Worm (Caenorhabditis elegans) whole organism, L4 larva: ENCODE data around the gene C14B1.8.

Experiments used
- F10B5.3 ChIP-seq: sonication (generic microtip); optimal IDR thresholded peaks from 2 replicates; lab custom pipeline; 2016; ENCODE audit warnings: mild to moderate bottlenecking, missing genetic modification characterization, missing compliant biosample characterization
- ama-1 ChIP-seq: fragments of 150-350 bp; optimal IDR thresholded peaks from 2 replicates; lab custom pipeline; 2014; ENCODE audit warnings: inconsistent platforms, mixed read lengths
- dmd-8 ChIP-seq: fragments of 200-800 bp; sonication (Bioruptor generic); IDR thresholded peaks from 2 replicates; pipeline ENCODE4 v1.3.6; 2022; ENCODE audit warnings: missing genetic modification characterization, missing compliant biosample characterization
- sdz-12 ChIP-seq: fragments of 200-800 bp; sonication (Bioruptor generic); optimal IDR thresholded peaks from 2 replicates; lab custom pipeline; 2018; ENCODE audit warnings: mild to moderate bottlenecking, missing genetic modification characterization, missing compliant biosample characterization
- snpc-1.2 ChIP-seq: fragments of 200-800 bp; sonication (Bioruptor generic); IDR thresholded peaks from 2 replicates; pipeline ENCODE4 v1.3.6; 2022; ENCODE audit warnings: missing genetic modification reagents, missing genetic modification characterization, missing compliant biosample characterization
- snpc-4 ChIP-seq: fragments of 150-350 bp; optimal IDR thresholded peaks from 2 replicates; lab custom pipeline; 2014; ENCODE audit warnings: missing biosample characterization, missing genetic modification characterization
- unc-130 ChIP-seq: sonication (generic microtip); optimal IDR thresholded peaks from 2 replicates; lab custom pipeline; 2016; ENCODE audit warnings: missing genetic modification reagents, missing genetic modification characterization, missing compliant biosample characterization
- zfp-3 ChIP-seq: fragments of 200-800 bp; sonication (Bioruptor generic); conservative IDR thresholded peaks from 2 replicates; pipeline ENCODE4 v1.3.6; 2022; ENCODE audit warnings: missing genetic modification reagents, missing genetic modification characterization, missing compliant biosample characterization

DNA sequence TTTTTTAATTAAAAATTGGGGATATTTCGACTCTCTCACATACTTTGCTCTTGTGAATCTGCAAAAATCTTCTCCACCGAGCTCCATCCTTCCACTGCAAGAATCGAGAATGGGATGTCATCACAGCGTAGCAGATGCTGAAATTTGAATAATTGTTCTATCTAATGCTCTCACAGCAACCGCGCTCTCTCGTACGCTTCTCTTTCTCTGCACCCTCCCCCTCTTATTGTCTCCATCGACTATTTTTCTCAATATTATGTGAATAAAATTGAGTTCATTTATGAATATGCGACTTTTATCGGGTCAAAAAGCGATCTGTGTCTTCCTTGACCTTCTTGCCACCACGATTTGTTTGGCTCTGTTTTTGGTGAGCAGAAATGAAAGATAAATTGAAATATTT lies 14.5 kb upstream of the C14B1.8 start, which contains the start of gene F34D10.3:
- TF ChIP-seq F10B5.3 (tag; lab: Kevin White, UChicago) (no peak), snpc-1.2 (GFP tag; lab: Robert Waterston, UW) (no peak), ama-1 (no peak), zfp-3 (no peak), unc-130 (no peak), snpc-4 (tag; lab: Kevin White, UChicago) (no peak), dmd-8 (GFP tag; lab: Robert Waterston, UW) (no peak), sdz-12 (GFP tag; lab: Kevin White, UChicago) (no peak)
